Fruit fly (Drosophila melanogaster) whole organism, wandering third instar larva: ENCODE measurements around the gene CG4968.

Source experiments
- Abd-B ChIP-seq: fragments of >200 bp; optimal IDR thresholded peaks from 2 replicates; lab custom pipeline; 2017; ENCODE audit warnings: missing biosample characterization, missing genetic modification characterization
- CG32264 ChIP-seq: fragments of 200-800 bp; sonication (Bioruptor generic); optimal IDR thresholded peaks from 2 replicates; lab custom pipeline; 2016; ENCODE audit warnings: missing biosample characterization, missing genetic modification characterization
- CG9705 ChIP-seq: fragments of 200-800 bp; sonication (Bioruptor generic); optimal IDR thresholded peaks from 2 replicates; lab custom pipeline; 2018; ENCODE audit warnings: missing biosample characterization, mild to moderate bottlenecking, missing genetic modification characterization
- Dfd ChIP-seq: fragments of >200 bp; optimal IDR thresholded peaks from 2 replicates; lab custom pipeline; 2017; ENCODE audit warnings: missing biosample characterization, missing genetic modification characterization
- Dif ChIP-seq: fragments of 200-275, 200-300 bp; sonication (Bioruptor generic); optimal IDR thresholded peaks from 2 replicates; lab custom pipeline; 2018; ENCODE audit warnings: missing biosample characterization, missing genetic modification characterization; ENCODE audit not compliant: partially characterized antibody
- GATAd ChIP-seq: sonication (Bioruptor generic); optimal IDR thresholded peaks from 2 replicates; lab custom pipeline; 2016; ENCODE audit warnings: missing biosample characterization, missing genetic modification characterization
- Hnf4 ChIP-seq: fragments of 200-800 bp; sonication (Bioruptor generic); optimal IDR thresholded peaks from 2 replicates; lab custom pipeline; 2016; ENCODE audit warnings: missing biosample characterization, mild to moderate bottlenecking, missing genetic modification characterization
- Hr78 ChIP-seq: fragments of >200 bp; optimal IDR thresholded peaks from 2 replicates; lab custom pipeline; 2017; ENCODE audit warnings: missing biosample characterization, missing genetic modification characterization
- Hr83 ChIP-seq: fragments of 200-300 bp; sonication (Bioruptor generic); optimal IDR thresholded peaks from 2 replicates; lab custom pipeline; 2016; ENCODE audit warnings: missing biosample characterization, mild to moderate bottlenecking, missing genetic modification characterization, moderate library complexity; ENCODE audit not compliant: poor library complexity, severe bottlenecking
- Jra ChIP-seq: sonication (Bioruptor generic); optimal IDR thresholded peaks from 2 replicates; lab custom pipeline; 2016; ENCODE audit warnings: missing biosample characterization, missing genetic modification characterization
- Mio ChIP-seq: sonication (Bioruptor generic); optimal IDR thresholded peaks from 2 replicates; lab custom pipeline; 2016; ENCODE audit warnings: missing biosample characterization, missing genetic modification characterization
- Myc ChIP-seq: fragments of >200 bp; optimal IDR thresholded peaks from 2 replicates; lab custom pipeline; 2017
- N ChIP-seq: fragments of >200 bp; optimal IDR thresholded peaks from 2 replicates; lab custom pipeline; 2018; ENCODE audit warnings: missing biosample characterization, missing external identifiers, missing genetic modification characterization
- OdsH ChIP-seq: fragments of 200-800 bp; sonication (Bioruptor generic); optimal IDR thresholded peaks from 2 replicates; lab custom pipeline; 2016; ENCODE audit warnings: missing biosample characterization, mild to moderate bottlenecking, missing genetic modification characterization
- Rel ChIP-seq, 2 experiments: fragments of 200-800 bp; sonication (Bioruptor generic) in 1 of 2; optimal IDR thresholded peaks; 2 replicates in 1 of 2; 3 replicates in 1 of 2; lab custom pipeline; 2016 to 2019; ENCODE audit warnings: mild to moderate bottlenecking in 2 of 2, missing biosample characterization in 2 of 2, missing genetic modification characterization in 2 of 2, moderate library complexity in 1 of 2
- Sp1 ChIP-seq: fragments of 200-800 bp; sonication (Bioruptor generic); optimal IDR thresholded peaks from 3 replicates; lab custom pipeline; 2019; ENCODE audit warnings: missing biosample characterization, mild to moderate bottlenecking, missing genetic modification characterization, moderate library complexity
- Vsx2 ChIP-seq: fragments of 200-300, 225-300 bp; sonication (Bioruptor generic); optimal IDR thresholded peaks from 2 replicates; lab custom pipeline; 2018; ENCODE audit warnings: missing biosample characterization, missing genetic modification characterization; ENCODE audit not compliant: partially characterized antibody
- br ChIP-seq: fragments of 200-800 bp; sonication (Bioruptor generic); optimal IDR thresholded peaks from 2 replicates; lab custom pipeline; 2016; ENCODE audit warnings: missing biosample characterization, missing genetic modification characterization
- brk ChIP-seq: fragments of 200-800 bp; sonication (Bioruptor generic); optimal IDR thresholded peaks from 2 replicates; lab custom pipeline; 2016; ENCODE audit warnings: missing biosample characterization, mild to moderate bottlenecking, missing genetic modification characterization
- dl ChIP-seq, 2 experiments: fragments of 175-275, 200-275 bp in 1 of 2; fragments of 200-275 bp in 1 of 2; sonication (Bioruptor generic); optimal IDR thresholded peaks; lab custom pipeline; 2018; ENCODE audit warnings: mild to moderate bottlenecking in 2 of 2, missing biosample characterization in 2 of 2, missing genetic modification characterization in 2 of 2, moderate library complexity in 2 of 2; ENCODE audit not compliant: partially characterized antibody in 2 of 2, insufficient read depth in 1 of 2
- dsf ChIP-seq: sonication (Bioruptor generic); optimal IDR thresholded peaks from 2 replicates; lab custom pipeline; 2016; ENCODE audit warnings: missing biosample characterization, missing genetic modification characterization, borderline replicate concordance
- ey ChIP-seq: fragments of 200-800 bp; sonication (Bioruptor generic); optimal IDR thresholded peaks from 2 replicates; lab custom pipeline; 2016; ENCODE audit warnings: missing biosample characterization, missing genetic modification characterization
- foxo ChIP-seq, 2 experiments: fragments of 200-800 bp; sonication (Bioruptor generic); optimal IDR thresholded peaks; 2 replicates in 1 of 2; 3 replicates in 1 of 2; lab custom pipeline; 2016 to 2017; ENCODE audit warnings: missing biosample characterization in 2 of 2, missing genetic modification characterization in 2 of 2
- fru ChIP-seq: fragments of 200-800 bp; sonication (Bioruptor generic); optimal IDR thresholded peaks from 3 replicates; lab custom pipeline; 2016; ENCODE audit warnings: missing biosample characterization, mild to moderate bottlenecking, missing genetic modification characterization
- h ChIP-seq: fragments of 200-800 bp; sonication (Bioruptor generic); optimal IDR thresholded peaks from 3 replicates; lab custom pipeline; 2016; ENCODE audit warnings: missing biosample characterization, mild to moderate bottlenecking, missing genetic modification characterization
- lola ChIP-seq: fragments of >200 bp; optimal IDR thresholded peaks from 2 replicates; lab custom pipeline; 2017; ENCODE audit warnings: missing biosample characterization, missing genetic modification characterization
- pan ChIP-seq: fragments of >200 bp; optimal IDR thresholded peaks from 2 replicates; lab custom pipeline; 2017
- psq ChIP-seq: fragments of 200-800 bp; sonication (Bioruptor generic); optimal IDR thresholded peaks from 3 replicates; lab custom pipeline; 2017; ENCODE audit warnings: missing biosample characterization, mild to moderate bottlenecking, missing genetic modification characterization, moderate library complexity
- rgr ChIP-seq: fragments of 200-800 bp; sonication (Bioruptor generic); optimal IDR thresholded peaks from 3 replicates; lab custom pipeline; 2016; ENCODE audit warnings: missing biosample characterization, mild to moderate bottlenecking, missing genetic modification characterization
- sage ChIP-seq: fragments of 200-800 bp; sonication (Bioruptor generic); optimal IDR thresholded peaks from 2 replicates; lab custom pipeline; 2016; ENCODE audit warnings: missing biosample characterization, mild to moderate bottlenecking, missing genetic modification characterization
- sv ChIP-seq: fragments of 200-800 bp; sonication (Bioruptor generic); optimal IDR thresholded peaks from 3 replicates; lab custom pipeline; 2016; ENCODE audit warnings: missing biosample characterization, missing genetic modification characterization
- usp ChIP-seq: fragments of >200 bp; optimal IDR thresholded peaks from 2 replicates; lab custom pipeline; 2017; ENCODE audit warnings: missing biosample characterization, missing genetic modification characterization
- woc ChIP-seq: sonication (Bioruptor generic); optimal IDR thresholded peaks from 2 replicates; lab custom pipeline; 2016; ENCODE audit warnings: missing biosample characterization, mild to moderate bottlenecking, missing genetic modification characterization

The CG4968 gene

dm6 chr2L:10292066-10292560, 14.6 kb upstream of the CG4968 start, which contains the start of gene Ufd4:
Gene Ufd4 (minus strand): TSS chr2L:10292365.
- TF ChIP-seq rgr (GFP tag; lab: Kevin White, UChicago) (no peak), Sp1 (no peak), pan (no peak), usp (no peak), Vsx2 (GFP tag; lab: Kevin White, UChicago) (no peak), CG9705 (GFP tag; lab: Kevin White, UChicago) (peak; percentile 32), dsf (GFP tag; lab: Kevin White, UChicago) (no peak), Hr78 (GFP tag; lab: Kevin White, UChicago) (no peak), Rel (GFP tag; optimal IDR thresholded peaks at IDR 0.05; lab: Kevin White, UChicago) (no peak), Rel (tag; optimal IDR thresholded peaks at IDR 0.05; lab: Kevin White, UChicago) (no peak), Hnf4 (no peak), Abd-B (GFP tag; lab: Kevin White, UChicago) (no peak), woc (GFP tag; lab: Kevin White, UChicago) (no peak), psq (GFP tag; lab: Kevin White, UChicago) (no peak), Dif (no peak), dl (GFP tag; optimal IDR thresholded peaks at IDR 0.05; lab: Kevin White, UChicago; ENCODE audit: insufficient read depth in 1 of 2, partially characterized antibody in 2 of 2) (no peak), sage (GFP tag; lab: Kevin White, UChicago) (no peak), Jra (no peak), lola (GFP tag; lab: Kevin White, UChicago) (no peak), OdsH (peak; percentile 37), Myc (lab: Kevin White, UChicago) (no peak), brk (no peak), sv (GFP tag; lab: Kevin White, UChicago) (peak; percentile 44), foxo (GFP tag; optimal IDR thresholded peaks at IDR 0.05; lab: Kevin White, UChicago) (no peak), ey (GFP tag; lab: Kevin White, UChicago) (no peak), N (GFP tag; lab: Kevin White, UChicago) (no peak), fru (GFP tag; lab: Kevin White, UChicago) (no peak), Dfd (GFP tag; lab: Kevin White, UChicago) (no peak), br (GFP tag; lab: Kevin White, UChicago) (no peak), Mio (no peak), GATAd (no peak), h (GFP tag; lab: Kevin White, UChicago) (no peak), Hr83 (GFP tag; lab: Kevin White, UChicago) (peak; percentile 70), CG32264 (GFP tag; lab: Kevin White, UChicago) (peak; percentile 36)

DNA sequence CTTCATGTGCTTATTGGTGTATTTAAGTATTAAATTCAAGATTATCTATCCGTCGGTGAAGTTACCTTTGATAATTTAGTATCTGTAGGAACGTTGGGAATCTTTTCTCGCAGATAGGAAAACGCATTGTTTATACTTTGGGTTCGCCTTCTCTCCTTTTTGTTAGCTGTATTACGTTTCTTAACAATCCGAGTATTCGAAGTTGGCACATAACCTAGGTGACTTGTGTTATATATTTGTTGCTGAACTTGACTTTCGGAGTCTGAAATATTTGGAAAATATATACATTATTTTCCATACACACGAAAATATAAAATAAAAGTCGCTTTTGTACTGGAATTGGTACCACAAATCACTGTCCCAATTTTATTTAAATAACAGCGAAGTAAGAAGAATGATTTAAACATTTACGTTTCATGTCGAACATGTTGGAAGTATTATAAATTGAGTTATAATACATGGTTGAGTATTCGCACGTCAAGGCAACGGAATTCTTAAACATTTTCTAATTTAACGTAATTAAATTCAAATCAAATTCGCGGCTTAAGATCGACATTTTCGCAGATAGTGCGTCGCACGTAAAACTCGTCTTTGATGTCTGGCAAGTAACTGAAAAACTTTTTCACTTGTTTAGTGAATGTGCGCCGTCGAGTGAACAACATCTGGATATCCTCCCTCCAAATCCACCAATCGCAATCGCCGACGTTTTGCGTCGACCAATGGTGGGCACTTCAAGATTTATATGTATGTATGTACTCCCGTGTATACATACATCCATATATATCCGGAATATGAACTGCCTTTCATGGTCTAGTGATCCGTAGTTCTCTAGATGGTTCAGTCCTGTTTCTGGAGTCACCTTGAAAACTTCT, 11.7 kb upstream of the CG4968 start, which contains the start of gene Hand:
TSS of gene Hand (minus strand) at position 588 of the 872 bp plus-strand sequence.
- no peak for TF ChIP-seq Rel (GFP tag; optimal IDR thresholded peaks at IDR 0.05; lab: Kevin White, UChicago)
- TF ChIP-seq Rel (tag; optimal IDR thresholded peaks at IDR 0.05; lab: Kevin White, UChicago): no peak
- TF ChIP-seq dsf (GFP tag; lab: Kevin White, UChicago): no peak
- no peak for TF ChIP-seq Dfd (GFP tag; lab: Kevin White, UChicago)
- TF ChIP-seq Dif: no peak
- no peak for TF ChIP-seq Sp1
- no peak for TF ChIP-seq Hr83 (GFP tag; lab: Kevin White, UChicago)
- TF ChIP-seq pan: no peak
- no peak for TF ChIP-seq brk
- TF ChIP-seq OdsH: no peak
- no peak for TF ChIP-seq CG32264 (GFP tag; lab: Kevin White, UChicago)
- TF ChIP-seq foxo (GFP tag; optimal IDR thresholded peaks at IDR 0.05; lab: Kevin White, UChicago): no peak
- TF ChIP-seq br (GFP tag; lab: Kevin White, UChicago): no peak

dm6 chr2L:10298306-10298705, 8.4 kb upstream of the CG4968 start:
- TF ChIP-seq Hr83 (GFP tag; lab: Kevin White, UChicago): no peak
- TF ChIP-seq usp: no peak
- TF ChIP-seq N (GFP tag; lab: Kevin White, UChicago): peak; percentile 33
- TF ChIP-seq Dif: peak; percentile 72
